Worm (Caenorhabditis elegans) whole organism, L2 larva: Measurements from ENCODE around the gene rskd-1.

Experiments used
- C34F6.9 ChIP-seq: fragments of 150-350 bp; optimal IDR thresholded peaks from 2 replicates; lab custom pipeline; 2014; ENCODE audit warnings: missing biosample characterization, missing genetic modification characterization
- R02D3.7 ChIP-seq: fragments of 150-350 bp; optimal IDR thresholded peaks from 2 replicates; lab custom pipeline; 2014; ENCODE audit warnings: missing biosample characterization, missing genetic modification characterization
- Y55F3AM.14 ChIP-seq: fragments of 200-800 bp; sonication (Bioruptor generic); optimal IDR thresholded peaks from 2 replicates; lab custom pipeline; 2018; ENCODE audit warnings: mild to moderate bottlenecking, missing genetic modification characterization, missing compliant biosample characterization
- alr-1 ChIP-seq: fragments of 150-350 bp; optimal IDR thresholded peaks from 2 replicates; lab custom pipeline; 2014; ENCODE audit warnings: missing biosample characterization, missing genetic modification characterization
- ama-1 ChIP-seq: fragments of 150-350 bp; optimal IDR thresholded peaks from 2 replicates; lab custom pipeline; 2018; ENCODE audit warnings: inconsistent platforms
- ceh-82 ChIP-seq: fragments of 150-350 bp; optimal IDR thresholded peaks from 2 replicates; lab custom pipeline; 2014; ENCODE audit warnings: missing biosample characterization, missing genetic modification characterization
- crh-2 ChIP-seq: sonication (generic microtip); optimal IDR thresholded peaks from 2 replicates; lab custom pipeline; 2017; ENCODE audit warnings: missing biosample characterization, missing genetic modification characterization
- dmd-4 ChIP-seq: sonication (generic microtip); optimal IDR thresholded peaks from 2 replicates; lab custom pipeline; 2017; ENCODE audit warnings: missing biosample characterization, missing genetic modification characterization
- egl-27 ChIP-seq: sonication (generic microtip); optimal IDR thresholded peaks from 3 replicates; lab custom pipeline; 2017; ENCODE audit warnings: missing biosample characterization, missing genetic modification reagents, missing genetic modification characterization
- elt-3 ChIP-seq: sonication (generic microtip); optimal IDR thresholded peaks from 2 replicates; lab custom pipeline; 2017; ENCODE audit warnings: missing biosample characterization, missing genetic modification characterization
- fos-1 ChIP-seq: fragments of 150-350 bp; optimal IDR thresholded peaks from 2 replicates; lab custom pipeline; 2014; ENCODE audit warnings: missing biosample characterization, missing genetic modification characterization
- gmeb-1 ChIP-seq: fragments of 150-350 bp; optimal IDR thresholded peaks from 2 replicates; lab custom pipeline; 2014; ENCODE audit warnings: missing biosample characterization, missing genetic modification characterization
- lin-11 ChIP-seq: fragments of 150-350 bp; sonication (generic microtip); optimal IDR thresholded peaks from 2 replicates; lab custom pipeline; 2014; ENCODE audit warnings: missing biosample characterization, missing genetic modification characterization, inconsistent platforms, mixed read lengths
- lin-13 ChIP-seq: fragments of 150-350 bp; optimal IDR thresholded peaks from 2 replicates; lab custom pipeline; 2014; ENCODE audit warnings: missing biosample characterization, missing genetic modification reagents, missing genetic modification characterization
- lsy-2 ChIP-seq, 2 experiments: fragments of 150-350 bp in 1 of 2; sonication (generic microtip) in 1 of 2; optimal IDR thresholded peaks; 2 replicates each; lab custom pipeline; 2014 to 2017; ENCODE audit warnings: missing biosample characterization in 2 of 2, missing genetic modification characterization in 2 of 2
- mbf-1 ChIP-seq: sonication (generic microtip); optimal IDR thresholded peaks from 2 replicates; lab custom pipeline; 2017; ENCODE audit warnings: missing biosample characterization, missing genetic modification characterization
- nhr-10 ChIP-seq: sonication (generic microtip); optimal IDR thresholded peaks from 2 replicates; lab custom pipeline; 2017; ENCODE audit warnings: missing biosample characterization, missing genetic modification characterization
- nhr-11 ChIP-seq: fragments of 150-350 bp; optimal IDR thresholded peaks from 2 replicates; lab custom pipeline; 2014; ENCODE audit warnings: missing biosample characterization, missing genetic modification characterization
- nhr-12 ChIP-seq: fragments of 150-350 bp; optimal IDR thresholded peaks from 2 replicates; lab custom pipeline; 2014; ENCODE audit warnings: missing biosample characterization, missing genetic modification characterization
- nhr-129 ChIP-seq: fragments of 150-350 bp; optimal IDR thresholded peaks from 2 replicates; lab custom pipeline; 2014; ENCODE audit warnings: missing biosample characterization, missing genetic modification characterization
- nhr-21 ChIP-seq: fragments of 150-350 bp; optimal IDR thresholded peaks from 2 replicates; lab custom pipeline; 2014; ENCODE audit warnings: missing biosample characterization, missing genetic modification characterization
- nhr-23 ChIP-seq: fragments of 150-350 bp; optimal IDR thresholded peaks from 2 replicates; lab custom pipeline; 2014; ENCODE audit warnings: missing biosample characterization, missing genetic modification reagents, missing genetic modification characterization
- nhr-237 ChIP-seq: fragments of 150-350 bp; optimal IDR thresholded peaks from 2 replicates; lab custom pipeline; 2014; ENCODE audit warnings: missing biosample characterization, missing genetic modification characterization
- nhr-25 ChIP-seq: fragments of 150-350 bp; sonication (generic microtip); optimal IDR thresholded peaks from 3 replicates; lab custom pipeline; 2014; ENCODE audit warnings: missing biosample characterization, missing genetic modification characterization
- nhr-6 ChIP-seq: fragments of 150-350 bp; optimal IDR thresholded peaks from 2 replicates; lab custom pipeline; 2014; ENCODE audit warnings: missing biosample characterization, missing genetic modification characterization
- nhr-77 ChIP-seq: fragments of 150-350 bp; optimal IDR thresholded peaks from 2 replicates; lab custom pipeline; 2014; ENCODE audit warnings: missing biosample characterization, missing genetic modification characterization
- peb-1 ChIP-seq: fragments of 150-350 bp; optimal IDR thresholded peaks from 2 replicates; lab custom pipeline; 2014; ENCODE audit warnings: missing biosample characterization, missing genetic modification characterization
- sem-4 ChIP-seq: fragments of 150-350 bp; optimal IDR thresholded peaks from 2 replicates; lab custom pipeline; 2014; ENCODE audit warnings: missing biosample characterization, missing genetic modification reagents, missing genetic modification characterization
- sma-3 ChIP-seq: sonication (generic microtip); optimal IDR thresholded peaks from 2 replicates; lab custom pipeline; 2016; ENCODE audit warnings: missing genetic modification reagents, missing genetic modification characterization, missing compliant biosample characterization
- snpc-4 ChIP-seq: fragments of 150-350 bp; optimal IDR thresholded peaks from 2 replicates; lab custom pipeline; 2014; ENCODE audit warnings: missing biosample characterization, missing genetic modification characterization
- unc-39 ChIP-seq: fragments of 150-350 bp; optimal IDR thresholded peaks from 2 replicates; lab custom pipeline; 2014; ENCODE audit warnings: missing biosample characterization, missing genetic modification characterization
- unc-55 ChIP-seq: fragments of 150-350 bp; sonication (generic microtip); optimal IDR thresholded peaks from 3 replicates; lab custom pipeline; 2014; ENCODE audit warnings: missing biosample characterization, missing genetic modification reagents, missing genetic modification characterization
- unc-62 ChIP-seq: fragments of 150-350 bp; optimal IDR thresholded peaks from 2 replicates; lab custom pipeline; 2014; ENCODE audit warnings: missing biosample characterization, missing genetic modification reagents, missing genetic modification characterization
- zag-1 ChIP-seq: fragments of 150-350 bp; optimal IDR thresholded peaks from 2 replicates; lab custom pipeline; 2014; ENCODE audit warnings: missing biosample characterization, missing genetic modification characterization
- ztf-1 ChIP-seq: fragments of 200-800 bp; sonication (Bioruptor generic); conservative IDR thresholded peaks from 2 replicates; pipeline ENCODE4 v1.3.6; 2022; ENCODE audit warnings: missing genetic modification characterization, missing compliant biosample characterization

Gene rskd-1

ce11 chrV:12261377-12261776, 27.0 kb downstream of the rskd-1 start, which contains the start of gene tbb-6:
TSS of gene tbb-6 (plus strand) at chrV:12261531.
- TF ChIP-seq dmd-4 (tag; lab: Kevin White, UChicago) (no peak), C34F6.9 (tag; lab: Kevin White, UChicago) (peak; percentile 34), lsy-2 (tag; optimal IDR thresholded peaks at IDR 0.05; lab: Kevin White, UChicago) (no peak)

ce11 chrV:12258922-12259321, 29.5 kb downstream of the rskd-1 start, which contains the start of gene ugt-56:
TSS of gene ugt-56 (plus strand) at chrV:12258982.
- TF ChIP-seq fos-1 (tag; lab: Kevin White, UChicago) (no peak), crh-2 (tag; lab: Kevin White, UChicago) (no peak), nhr-237 (tag; lab: Kevin White, UChicago) (no peak), peb-1 (no peak), nhr-6 (tag; lab: Kevin White, UChicago) (no peak), nhr-25 (tag; lab: Kevin White, UChicago) (no peak), nhr-11 (tag; lab: Kevin White, UChicago) (no peak), unc-39 (tag; lab: Kevin White, UChicago) (no peak), dmd-4 (tag; lab: Kevin White, UChicago) (no peak), lin-11 (tag; lab: Kevin White, UChicago) (no peak), C34F6.9 (tag; lab: Kevin White, UChicago) (no peak), sem-4 (tag; lab: Kevin White, UChicago) (no peak), elt-3 (tag; lab: Kevin White, UChicago) (no peak), ztf-1 (GFP tag; lab: Robert Waterston, UW) (no peak), unc-55 (GFP tag; lab: Kevin White, UChicago) (no peak), sma-3 (GFP tag; lab: Kevin White, UChicago) (no peak), lin-13 (GFP tag; lab: Kevin White, UChicago) (no peak), nhr-21 (no peak), ceh-82 (tag; lab: Kevin White, UChicago) (no peak), zag-1 (tag; lab: Kevin White, UChicago) (no peak)

ce11 chrV:12256398-12256797, 32.0 kb downstream of the rskd-1 start, which contains the start of gene ugt-55:
TSS of gene ugt-55 (plus strand) at chrV:12256698.
- TF ChIP-seq elt-3 (tag; lab: Kevin White, UChicago) (no peak), nhr-25 (tag; lab: Kevin White, UChicago) (no peak), zag-1 (tag; lab: Kevin White, UChicago) (no peak), crh-2 (tag; lab: Kevin White, UChicago) (no peak), nhr-10 (tag; lab: Kevin White, UChicago) (no peak), alr-1 (tag; lab: Kevin White, UChicago) (no peak), nhr-11 (tag; lab: Kevin White, UChicago) (no peak), gmeb-1 (tag; lab: Kevin White, UChicago) (no peak), nhr-77 (tag; lab: Kevin White, UChicago) (no peak), dmd-4 (tag; lab: Kevin White, UChicago) (no peak), unc-62 (GFP tag; lab: Kevin White, UChicago) (no peak), nhr-23 (tag; lab: Kevin White, UChicago) (no peak), snpc-4 (tag; lab: Kevin White, UChicago) (no peak), nhr-129 (tag; lab: Kevin White, UChicago) (no peak), ceh-82 (tag; lab: Kevin White, UChicago) (no peak), ama-1 (lab: Kevin White, UChicago) (no peak), ztf-1 (GFP tag; lab: Robert Waterston, UW) (no peak), nhr-21 (no peak), egl-27 (tag; lab: Kevin White, UChicago) (no peak)

ce11 chrV:12255343-12255742, 33.1 kb downstream of the rskd-1 start, which contains the start of gene T04H1.12:
TSS of gene T04H1.12 (plus strand) at chrV:12255643.
- TF ChIP-seq ztf-1 (GFP tag; lab: Robert Waterston, UW) (no peak), R02D3.7 (tag; lab: Kevin White, UChicago) (no peak), elt-3 (tag; lab: Kevin White, UChicago) (no peak), nhr-12 (tag; lab: Kevin White, UChicago) (no peak), nhr-21 (no peak), Y55F3AM.14 (no peak), crh-2 (tag; lab: Kevin White, UChicago) (no peak), nhr-129 (tag; lab: Kevin White, UChicago) (no peak), fos-1 (tag; lab: Kevin White, UChicago) (no peak), lin-11 (tag; lab: Kevin White, UChicago) (no peak), mbf-1 (tag; lab: Kevin White, UChicago) (no peak), nhr-11 (tag; lab: Kevin White, UChicago) (no peak), nhr-77 (tag; lab: Kevin White, UChicago) (no peak), snpc-4 (tag; lab: Kevin White, UChicago) (no peak), ama-1 (lab: Kevin White, UChicago) (no peak), lsy-2 (tag; optimal IDR thresholded peaks at IDR 0.05; lab: Kevin White, UChicago) (no peak), zag-1 (tag; lab: Kevin White, UChicago) (no peak)
